Fruit fly (Drosophila melanogaster): ENCODE results near the gene Pebp1.

The Pebp1 gene

dm6 chr3R:22488855-22489254, 23.0 kb downstream of the Pebp1 start, which contains the start of gene CG5376:
Gene CG5376, minus strand, starts transcription at chr3R:22488955.
- no peak for TF ChIP-seq CG15710 (tag; optimal IDR thresholded peaks at IDR 0.05)
- no peak for TF ChIP-seq D1 (tag; optimal IDR thresholded peaks at IDR 0.05)
- TF ChIP-seq Ets98B (GFP tag; IDR thresholded peaks at IDR 0.05): no peak
- no peak for TF ChIP-seq fd96Ca (GFP tag; IDR thresholded peaks at IDR 0.05)
- no peak for TF ChIP-seq CG17806 (tag; optimal IDR thresholded peaks at IDR 0.05)
- TF ChIP-seq CG12605 (GFP tag; IDR thresholded peaks at IDR 0.05): no peak
- TF ChIP-seq CG13204 (GFP tag; optimal IDR thresholded peaks at IDR 0.05): no peak
- TF ChIP-seq CG34367 (tag; optimal IDR thresholded peaks at IDR 0.05): no peak
- no peak for TF ChIP-seq rn (GFP tag; IDR thresholded peaks at IDR 0.05)
- no peak for TF ChIP-seq Pif1A (GFP tag; optimal IDR thresholded peaks at IDR 0.05)
- TF ChIP-seq CG8301 (tag; optimal IDR thresholded peaks at IDR 0.05): no peak
- no peak for TF ChIP-seq EcR (GFP tag; optimal IDR thresholded peaks at IDR 0.05)
- no peak for TF ChIP-seq CG8159 (tag; optimal IDR thresholded peaks at IDR 0.05)
- no peak for TF ChIP-seq CG14655 (GFP tag; optimal IDR thresholded peaks at IDR 0.05)
- TF ChIP-seq Pif1B (GFP tag; optimal IDR thresholded peaks at IDR 0.05): no peak

- no peak for TF ChIP-seq CG32121 (GFP tag; IDR thresholded peaks at IDR 0.05)
- no peak for TF ChIP-seq CG15710 (tag; optimal IDR thresholded peaks at IDR 0.05)
- TF ChIP-seq CG10348 (GFP tag; IDR thresholded peaks at IDR 0.05): no peak
- no peak for TF ChIP-seq CG4496 (GFP tag; IDR thresholded peaks at IDR 0.05)
- TF ChIP-seq Snoo (tag; optimal IDR thresholded peaks at IDR 0.05): no peak
These were observed 25.4 kb downstream of the Pebp1 start, which contains the start of the genes CCT1 and tHMG1 for dm6 chr3R:22491088-22491879. Gene CCT1, minus strand, starts transcription at chr3R:22491439. Gene tHMG1, plus strand, starts transcription at chr3R:22491829.

dm6 chr3R:22492767-22493166, 26.9 kb downstream of the Pebp1 start, which contains the start of gene tHMG2:
Gene tHMG2, plus strand, starts transcription at chr3R:22492953.
- TF ChIP-seq CG15710 (tag; optimal IDR thresholded peaks at IDR 0.05): no peak
- TF ChIP-seq CG8159 (tag; optimal IDR thresholded peaks at IDR 0.05): no peak
- no peak for TF ChIP-seq CG13204 (GFP tag; optimal IDR thresholded peaks at IDR 0.05)
- TF ChIP-seq fd96Ca (GFP tag; IDR thresholded peaks at IDR 0.05): no peak
- no peak for TF ChIP-seq Pif1B (GFP tag; optimal IDR thresholded peaks at IDR 0.05)
- no peak for TF ChIP-seq CG17806 (tag; optimal IDR thresholded peaks at IDR 0.05)
- TF ChIP-seq Snoo (tag; optimal IDR thresholded peaks at IDR 0.05): no peak
- TF ChIP-seq CG8301 (tag; optimal IDR thresholded peaks at IDR 0.05): no peak
- no peak for TF ChIP-seq CG32121 (GFP tag; IDR thresholded peaks at IDR 0.05)
- TF ChIP-seq CG10348 (GFP tag; IDR thresholded peaks at IDR 0.05): no peak
- no peak for TF ChIP-seq CG12605 (GFP tag; IDR thresholded peaks at IDR 0.05)
- no peak for TF ChIP-seq CG34367 (tag; optimal IDR thresholded peaks at IDR 0.05)
- TF ChIP-seq CG9948 (tag; optimal IDR thresholded peaks at IDR 0.05): no peak
- TF ChIP-seq CG4496 (GFP tag; IDR thresholded peaks at IDR 0.05): no peak

- TF ChIP-seq CG8159 (tag; optimal IDR thresholded peaks at IDR 0.05) (peak; percentile 52), CG9948 (tag; optimal IDR thresholded peaks at IDR 0.05) (no peak), D1 (tag; optimal IDR thresholded peaks at IDR 0.05) (peak; percentile 70), Snoo (tag; optimal IDR thresholded peaks at IDR 0.05) (peak; percentile 9), gl (tag; optimal IDR thresholded peaks at IDR 0.05) (peak; percentile 46), CG15710 (tag; optimal IDR thresholded peaks at IDR 0.05) (peak; percentile 21), CG14655 (GFP tag; optimal IDR thresholded peaks at IDR 0.05) (peak; percentile 82), CG17806 (tag; optimal IDR thresholded peaks at IDR 0.05) (no peak), rn (GFP tag; IDR thresholded peaks at IDR 0.05) (no peak)
These were observed 28.9 kb downstream of the Pebp1 start for dm6 chr3R:22494523-22495309.

- TF ChIP-seq CG12605 (GFP tag; IDR thresholded peaks at IDR 0.05) (0 out of 2 replicates have a peak, but pooled peaks have one; percentile 9), CG8159 (tag; optimal IDR thresholded peaks at IDR 0.05) (no peak)
These were observed 31.2 kb downstream of the Pebp1 start, which contains the start of gene Octbeta1R for dm6 chr3R:22497025-22497424. Gene Octbeta1R, plus strand, starts transcription at chr3R:22497215.

dm6 chr3R:22503630-22504029, 37.8 kb downstream of the Pebp1 start:
- TF ChIP-seq CG4496 (GFP tag; IDR thresholded peaks at IDR 0.05): no peak
- peak; percentile 2 for TF ChIP-seq CG8159 (tag; optimal IDR thresholded peaks at IDR 0.05)
- TF ChIP-seq Ets98B (GFP tag; IDR thresholded peaks at IDR 0.05): no peak
- no peak for TF ChIP-seq Pif1B (GFP tag; optimal IDR thresholded peaks at IDR 0.05)

- peak; percentile 14 for TF ChIP-seq CG14655 (GFP tag; optimal IDR thresholded peaks at IDR 0.05)
- peak; percentile 6 for TF ChIP-seq CG8159 (tag; optimal IDR thresholded peaks at IDR 0.05)
- no peak for TF ChIP-seq Pif1B (GFP tag; optimal IDR thresholded peaks at IDR 0.05)
- no peak for TF ChIP-seq Snoo (tag; optimal IDR thresholded peaks at IDR 0.05)
- TF ChIP-seq CG34367 (tag; optimal IDR thresholded peaks at IDR 0.05): no peak
- TF ChIP-seq EcR (GFP tag; optimal IDR thresholded peaks at IDR 0.05): no peak
These were observed 49.5 kb downstream of the Pebp1 start for dm6 chr3R:22515384-22515783.
